Worm (Caenorhabditis elegans): ENCODE data around the gene nhr-187.

DNA sequence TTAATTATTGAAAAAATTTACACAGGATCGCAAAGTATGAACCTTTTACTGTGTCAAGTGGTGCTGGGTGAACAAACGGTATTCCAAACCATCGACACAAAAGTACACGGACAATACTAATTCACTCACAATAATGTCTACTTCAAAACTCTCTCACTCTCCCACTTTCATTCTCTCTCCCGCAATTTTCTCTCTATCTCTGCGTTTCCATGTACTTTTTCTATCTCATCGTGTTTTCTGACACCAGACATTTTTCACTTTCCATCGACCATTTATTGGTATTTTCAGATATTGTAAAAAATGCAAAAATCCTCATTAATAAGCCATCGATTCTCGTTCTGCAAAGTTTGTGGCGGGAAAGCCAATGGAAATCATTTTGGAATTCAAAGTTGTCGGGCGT is 43.1 kb upstream of the nhr-187 start, which contains the start of gene nhr-156:
- no peak for TF ChIP-seq nhr-237 (tag; optimal IDR thresholded peaks at IDR 0.05)
- TF ChIP-seq nhr-10 (tag; optimal IDR thresholded peaks at IDR 0.05), result no peak
- no peak for TF ChIP-seq nhr-41 (GFP tag; IDR thresholded peaks at IDR 0.05)

Data from whole organism, L4 larva.